Worm (Caenorhabditis elegans) whole organism, late embryonic: ENCODE results near the gene srt-33.

ENCODE experiments used
- F13H6.1 ChIP-seq: sonication (generic microtip); optimal IDR thresholded peaks from 2 replicates; lab custom pipeline; 2016; ENCODE audit warnings: missing genetic modification characterization, missing compliant biosample characterization
- K09A11.1 ChIP-seq: sonication (generic microtip); optimal IDR thresholded peaks from 2 replicates; lab custom pipeline; 2017; ENCODE audit warnings: antibody characterized with exemption, mild to moderate bottlenecking, missing genetic modification characterization, missing compliant biosample characterization; ENCODE audit not compliant: insufficient read depth
- T23F11.4 ChIP-seq: fragments of 200-800 bp; sonication (Bioruptor generic); optimal IDR thresholded peaks from 2 replicates; lab custom pipeline; 2018; ENCODE audit warnings: mild to moderate bottlenecking, missing genetic modification characterization, missing compliant biosample characterization
- ceh-14 ChIP-seq: sonication (generic microtip); optimal IDR thresholded peaks from 2 replicates; lab custom pipeline; 2016; ENCODE audit warnings: missing genotype, missing genetic modification characterization, missing compliant biosample characterization
- ceh-18 ChIP-seq: sonication (generic microtip); optimal IDR thresholded peaks from 2 replicates; lab custom pipeline; 2016; ENCODE audit warnings: missing genetic modification characterization, missing compliant biosample characterization
- ceh-31 ChIP-seq: sonication (generic microtip); optimal IDR thresholded peaks from 2 replicates; lab custom pipeline; 2016; ENCODE audit warnings: missing genetic modification characterization, missing compliant biosample characterization
- ceh-34 ChIP-seq: sonication (generic microtip); optimal IDR thresholded peaks from 2 replicates; lab custom pipeline; 2016; ENCODE audit warnings: mild to moderate bottlenecking, missing genetic modification characterization, missing compliant biosample characterization
- ceh-45 ChIP-seq: fragments of 200-800 bp; sonication (Bioruptor generic); IDR thresholded peaks from 2 replicates; pipeline ENCODE4 v1.3.6; 2022; ENCODE audit warnings: missing genetic modification reagents, missing genetic modification characterization, missing compliant biosample characterization
- ceh-48 ChIP-seq: sonication (generic microtip); optimal IDR thresholded peaks from 2 replicates; lab custom pipeline; 2016; ENCODE audit warnings: missing genetic modification characterization, inconsistent platforms, missing compliant biosample characterization
- che-1 ChIP-seq: sonication (generic microtip); optimal IDR thresholded peaks from 2 replicates; lab custom pipeline; 2016; ENCODE audit warnings: mild to moderate bottlenecking, missing genetic modification characterization, missing compliant biosample characterization
- dve-1 ChIP-seq: sonication (generic microtip); optimal IDR thresholded peaks from 2 replicates; lab custom pipeline; 2017; ENCODE audit warnings: antibody characterized with exemption, mild to moderate bottlenecking, missing genetic modification characterization, missing compliant biosample characterization
- elt-4 ChIP-seq: sonication (generic microtip); optimal IDR thresholded peaks from 2 replicates; lab custom pipeline; 2016; ENCODE audit warnings: missing genetic modification characterization, missing compliant biosample characterization
- eyg-1 ChIP-seq: sonication (generic microtip); optimal IDR thresholded peaks from 2 replicates; lab custom pipeline; 2016; ENCODE audit warnings: missing genotype, missing genetic modification characterization, missing compliant biosample characterization
- hlh-30 ChIP-seq: sonication (generic microtip); optimal IDR thresholded peaks from 2 replicates; lab custom pipeline; 2017; ENCODE audit warnings: antibody characterized with exemption, missing genetic modification characterization, missing compliant biosample characterization; ENCODE audit not compliant: insufficient read depth
- lim-6 ChIP-seq: sonication (generic microtip); optimal IDR thresholded peaks from 2 replicates; lab custom pipeline; 2016; ENCODE audit warnings: missing genetic modification characterization, missing compliant biosample characterization
- npax-4 ChIP-seq: sonication (generic microtip); optimal IDR thresholded peaks from 2 replicates; lab custom pipeline; 2016; ENCODE audit warnings: missing genetic modification characterization, missing compliant biosample characterization
- odd-2 ChIP-seq: sonication (generic microtip); optimal IDR thresholded peaks from 2 replicates; lab custom pipeline; 2017; ENCODE audit warnings: antibody characterized with exemption, mild to moderate bottlenecking, missing genetic modification characterization, missing compliant biosample characterization
- pag-3 ChIP-seq: sonication (generic microtip); optimal IDR thresholded peaks from 2 replicates; lab custom pipeline; 2016; ENCODE audit warnings: missing compliant biosample characterization, missing genetic modification characterization, borderline replicate concordance
- pax-1 ChIP-seq: fragments of 150-350 bp; optimal IDR thresholded peaks from 2 replicates; lab custom pipeline; 2014; ENCODE audit warnings: missing biosample characterization, missing genetic modification characterization
- pha-4 ChIP-seq: fragments of 150-350 bp; optimal IDR thresholded peaks from 2 replicates; lab custom pipeline; 2018; ENCODE audit warnings: missing biosample characterization, missing genetic modification reagents, missing genetic modification characterization
- pqm-1 ChIP-seq: sonication (generic microtip); optimal IDR thresholded peaks from 2 replicates; lab custom pipeline; 2016; ENCODE audit warnings: missing genetic modification characterization, missing compliant biosample characterization
- pros-1 ChIP-seq: fragments of 150-350 bp; optimal IDR thresholded peaks from 2 replicates; lab custom pipeline; 2014; ENCODE audit warnings: missing biosample characterization, missing genetic modification reagents, missing genetic modification characterization
- sdc-2 ChIP-seq: sonication (generic microtip); optimal IDR thresholded peaks from 2 replicates; lab custom pipeline; 2016; ENCODE audit warnings: missing genotype, missing genetic modification characterization, missing compliant biosample characterization
- sox-4 ChIP-seq: sonication (generic microtip); optimal IDR thresholded peaks from 2 replicates; lab custom pipeline; 2017; ENCODE audit warnings: mild to moderate bottlenecking, missing genetic modification characterization, inconsistent platforms, missing compliant biosample characterization
- tbx-2 ChIP-seq: sonication (generic microtip); optimal IDR thresholded peaks from 2 replicates; lab custom pipeline; 2016; ENCODE audit warnings: missing genetic modification characterization, missing compliant biosample characterization
- tbx-7 ChIP-seq: sonication (generic microtip); optimal IDR thresholded peaks from 2 replicates; lab custom pipeline; 2016; ENCODE audit warnings: missing genotype, missing genetic modification characterization, missing compliant biosample characterization
- ttx-3 ChIP-seq: sonication (generic microtip); optimal IDR thresholded peaks from 2 replicates; lab custom pipeline; 2016; ENCODE audit warnings: missing genetic modification reagents, missing genetic modification characterization, missing compliant biosample characterization
- unc-3 ChIP-seq, 2 experiments: fragments of 200-800 bp in 1 of 2; sonication (Bioruptor generic) in 1 of 2; sonication (generic microtip) in 1 of 2; conservative IDR thresholded peaks in 1 of 2; optimal IDR thresholded peaks in 1 of 2; 2 replicates each; pipeline versions ENCODE4 v1.3.6 to Lab custom; 2016 to 2022; ENCODE audit warnings: missing compliant biosample characterization in 2 of 2, missing genetic modification characterization in 2 of 2, missing genetic modification reagents in 1 of 2
- unc-55 ChIP-seq: sonication (generic microtip); optimal IDR thresholded peaks from 2 replicates; lab custom pipeline; 2017; ENCODE audit warnings: missing biosample characterization, missing genetic modification reagents, missing genetic modification characterization
- unc-86 ChIP-seq: sonication (generic microtip); optimal IDR thresholded peaks from 2 replicates; lab custom pipeline; 2016; ENCODE audit warnings: missing genetic modification characterization, missing compliant biosample characterization
- zip-5 ChIP-seq: sonication (generic microtip); optimal IDR thresholded peaks from 2 replicates; lab custom pipeline; 2016; ENCODE audit warnings: missing genetic modification characterization, missing compliant biosample characterization

srt-33 gene

ce11 chrV:14293667-14294194, 14.1 kb upstream of the srt-33 start, which contains the start of gene F14D7.2:
TSS of gene F14D7.2 (minus strand) at chrV:14293717.
- TF ChIP-seq sox-4 (tag; lab: Kevin White, UChicago), result no peak
- TF ChIP-seq zip-5 (tag; lab: Kevin White, UChicago), result no peak
- TF ChIP-seq F13H6.1 (tag; lab: Kevin White, UChicago), result no peak

- TF ChIP-seq F13H6.1 (tag; lab: Kevin White, UChicago) (no peak), ceh-31 (tag; lab: Kevin White, UChicago) (no peak), K09A11.1 (tag; lab: Kevin White, UChicago) (no peak), pha-4 (tag; lab: Kevin White, UChicago) (no peak), ttx-3 (no peak)
Observed at ce11 chrV:14290636-14291035, 11.0 kb upstream of the srt-33 start, which contains the start of gene F14D7.18. TSS of gene F14D7.18 (minus strand) at chrV:14290736.

- TF ChIP-seq lim-6 (tag; lab: Kevin White, UChicago) (no peak), ceh-34 (tag; lab: Kevin White, UChicago) (no peak), pha-4 (tag; lab: Kevin White, UChicago) (no peak), dve-1 (tag; lab: Kevin White, UChicago) (no peak), npax-4 (tag; lab: Kevin White, UChicago) (no peak), pros-1 (tag; lab: Kevin White, UChicago) (no peak), eyg-1 (tag; lab: Kevin White, UChicago) (no peak), che-1 (tag; lab: Kevin White, UChicago) (no peak), T23F11.4 (no peak), unc-3 (GFP tag; conservative IDR thresholded peaks at IDR 0.05; lab: Robert Waterston, UW) (no peak), unc-3 (tag; optimal IDR thresholded peaks at IDR 0.05; lab: Kevin White, UChicago) (no peak), ceh-48 (tag; lab: Kevin White, UChicago) (no peak), ceh-45 (GFP tag; lab: Robert Waterston, UW) (no peak), sdc-2 (tag; lab: Kevin White, UChicago) (no peak)
Observed at ce11 chrV:14289363-14289762, 9.7 kb upstream of the srt-33 start, which contains the start of gene F14D7.1. TSS of gene F14D7.1 (minus strand) at chrV:14289463.

- TF ChIP-seq tbx-7 (no peak), pag-3 (tag; lab: Kevin White, UChicago) (no peak), ceh-18 (tag; lab: Kevin White, UChicago) (no peak), unc-86 (tag; lab: Kevin White, UChicago) (no peak), pqm-1 (tag; lab: Kevin White, UChicago) (no peak)
Observed at ce11 chrV:14285803-14286202, 6.1 kb upstream of the srt-33 start, which contains the start of gene F40G12.11. TSS of gene F40G12.11 (plus strand) at chrV:14286171.

- TF ChIP-seq tbx-2, result no peak
- TF ChIP-seq ceh-14, result no peak
- no peak for TF ChIP-seq pros-1 (tag; lab: Kevin White, UChicago)
- TF ChIP-seq ttx-3, result no peak
- TF ChIP-seq unc-55 (GFP tag; lab: Kevin White, UChicago), result no peak
- TF ChIP-seq odd-2 (tag; lab: Kevin White, UChicago), result no peak
- no peak for TF ChIP-seq elt-4 (tag; lab: Kevin White, UChicago)
- TF ChIP-seq tbx-7, result no peak
- no peak for TF ChIP-seq hlh-30 (tag; lab: Kevin White, UChicago)
- no peak for TF ChIP-seq pax-1 (tag; lab: Kevin White, UChicago)
Observed at ce11 chrV:14283241-14283640, 3.6 kb upstream of the srt-33 start, which contains the start of gene F40G12.10. TSS of gene F40G12.10 (plus strand) at chrV:14283541.
